Fruit fly (Drosophila melanogaster) whole organism, pupa: Measurements from ENCODE around the gene Mur29B.

Experiments used
- CG10348 ChIP-seq: fragments of 200-800 bp; sonication (Bioruptor generic); IDR thresholded peaks from 2 replicates; pipeline ENCODE4 v1.3.6; 2022; ENCODE audit warnings: missing biosample characterization, missing genetic modification characterization
- CG12605 ChIP-seq: fragments of 200-800 bp; sonication (Bioruptor generic); IDR thresholded peaks from 2 replicates; pipeline ENCODE4 v1.3.6; 2022; ENCODE audit warnings: missing biosample characterization, missing genetic modification characterization
- CG13204 ChIP-seq: fragments of 200-800 bp; sonication (Bioruptor generic); optimal IDR thresholded peaks from 2 replicates; lab custom pipeline; 2018; ENCODE audit warnings: missing biosample characterization, mild to moderate bottlenecking, missing genetic modification characterization, moderate library complexity
- CG14655 ChIP-seq: fragments of 200-800 bp; sonication (Bioruptor generic); optimal IDR thresholded peaks from 3 replicates; lab custom pipeline; 2017; ENCODE audit warnings: mild to moderate bottlenecking, missing biosample characterization, missing genetic modification reagents, missing genetic modification characterization
- CG15710 ChIP-seq: fragments of 200-800 bp; sonication (Bioruptor generic); optimal IDR thresholded peaks from 2 replicates; lab custom pipeline; 2018; ENCODE audit warnings: missing biosample characterization, mild to moderate bottlenecking, missing genetic modification characterization, moderate library complexity
- CG17806 ChIP-seq: fragments of 200-800 bp; sonication (Bioruptor generic); optimal IDR thresholded peaks from 2 replicates; lab custom pipeline; 2018; ENCODE audit warnings: missing biosample characterization, mild to moderate bottlenecking, missing genetic modification characterization, moderate library complexity
- CG32121 ChIP-seq: fragments of 200-800 bp; sonication (Bioruptor generic); IDR thresholded peaks from 2 replicates; pipeline ENCODE4 v1.3.6; 2022; ENCODE audit warnings: missing biosample characterization, missing genetic modification characterization
- CG34367 ChIP-seq: fragments of 200-800 bp; sonication (Bioruptor generic); optimal IDR thresholded peaks from 2 replicates; lab custom pipeline; 2018; ENCODE audit warnings: missing biosample characterization, mild to moderate bottlenecking, missing genetic modification characterization
- CG4496 ChIP-seq: fragments of 200-800 bp; sonication (Bioruptor generic); IDR thresholded peaks from 3 replicates; pipeline ENCODE4 v1.3.6; 2022; ENCODE audit warnings: missing biosample characterization, missing genetic modification characterization
- CG8159 ChIP-seq: fragments of 200-800 bp; sonication (Bioruptor generic); optimal IDR thresholded peaks from 3 replicates; lab custom pipeline; 2018; ENCODE audit warnings: missing biosample characterization, mild to moderate bottlenecking, missing genetic modification characterization, moderate library complexity
- CG8301 ChIP-seq: fragments of 200-800 bp; sonication (Bioruptor generic); optimal IDR thresholded peaks from 2 replicates; lab custom pipeline; 2018; ENCODE audit warnings: missing biosample characterization, mild to moderate bottlenecking, missing genetic modification characterization
- CG9948 ChIP-seq: fragments of 200-800 bp; sonication (Bioruptor generic); optimal IDR thresholded peaks from 2 replicates; lab custom pipeline; 2018; ENCODE audit warnings: missing biosample characterization, mild to moderate bottlenecking, missing genetic modification characterization, moderate library complexity
- D1 ChIP-seq: fragments of 200-800 bp; sonication (Bioruptor generic); optimal IDR thresholded peaks from 2 replicates; lab custom pipeline; 2018; ENCODE audit warnings: missing biosample characterization, mild to moderate bottlenecking, missing genetic modification characterization, moderate library complexity
- EcR ChIP-seq: fragments of 200-800 bp; sonication (Bioruptor generic); optimal IDR thresholded peaks from 3 replicates; lab custom pipeline; 2019; ENCODE audit warnings: missing biosample characterization, missing genetic modification characterization, mild to moderate bottlenecking, moderate library complexity, missing genetic modification reagents
- Ets98B ChIP-seq: fragments of 200-800 bp; sonication (Bioruptor generic); IDR thresholded peaks from 2 replicates; pipeline ENCODE4 v1.3.6; 2022; ENCODE audit warnings: missing biosample characterization, missing genetic modification characterization
- Pif1A ChIP-seq: fragments of 200-800 bp; sonication (Bioruptor generic); optimal IDR thresholded peaks from 3 replicates; lab custom pipeline; 2016; ENCODE audit warnings: missing biosample characterization, missing genetic modification characterization
- Pif1B ChIP-seq: fragments of 200-800 bp; sonication (Bioruptor generic); optimal IDR thresholded peaks from 3 replicates; lab custom pipeline; 2016; ENCODE audit warnings: missing biosample characterization, missing genetic modification characterization
- Snoo ChIP-seq: fragments of 200-800 bp; sonication (Bioruptor generic); optimal IDR thresholded peaks from 3 replicates; lab custom pipeline; 2017; ENCODE audit warnings: missing biosample characterization, mild to moderate bottlenecking, missing genetic modification characterization, inconsistent platforms
- fd96Ca ChIP-seq: fragments of 200-800 bp; sonication (Bioruptor generic); IDR thresholded peaks from 3 replicates; pipeline ENCODE4 v1.3.6; 2022; ENCODE audit warnings: missing biosample characterization, missing genetic modification characterization
- gl ChIP-seq: fragments of 200-800 bp; sonication (Bioruptor generic); optimal IDR thresholded peaks from 2 replicates; lab custom pipeline; 2018; ENCODE audit warnings: missing biosample characterization, mild to moderate bottlenecking, missing genetic modification characterization
- rn ChIP-seq: fragments of 200-800 bp; sonication (Bioruptor generic); IDR thresholded peaks from 2 replicates; pipeline ENCODE4 v1.3.6; 2022; ENCODE audit warnings: missing biosample characterization, missing genetic modification characterization

Mur29B gene

dm6 chr2L:8327783-8328327 is 24.1 kb upstream of the Mur29B start:
- TF ChIP-seq CG34367 (tag; lab: Kevin White, UChicago) = no peak
- TF ChIP-seq Snoo (tag; lab: Kevin White, UChicago) = no peak
- TF ChIP-seq Pif1B = no peak
- TF ChIP-seq D1 = no peak
- no peak for TF ChIP-seq CG12605 (GFP tag; lab: Robert Waterston, UW)
- TF ChIP-seq CG13204 = no peak
- no peak for TF ChIP-seq CG14655 (GFP tag; lab: Kevin White, UChicago)
- TF ChIP-seq Pif1A = no peak
- no peak for TF ChIP-seq CG9948 (tag; lab: Kevin White, UChicago)
- no peak for TF ChIP-seq gl (tag; lab: Kevin White, UChicago)
- TF ChIP-seq CG15710 = no peak
- no peak for TF ChIP-seq EcR (GFP tag; lab: Kevin White, UChicago)
- TF ChIP-seq Ets98B = no peak
- no peak for TF ChIP-seq CG8301 (tag; lab: Kevin White, UChicago)
- no peak for TF ChIP-seq CG17806 (tag; lab: Kevin White, UChicago)

- TF ChIP-seq CG15710 (no peak), CG8301 (tag; lab: Kevin White, UChicago) (no peak), CG14655 (GFP tag; lab: Kevin White, UChicago) (no peak), CG8159 (tag; lab: Kevin White, UChicago) (no peak)
- TF ChIP-seq, all 21 proteins: peak for 0
These were observed 23.4 kb upstream of the Mur29B start for dm6 chr2L:8328526-8329097.

dm6 chr2L:8333185-8333584 is 18.8 kb upstream of the Mur29B start:
- TF ChIP-seq D1 (no peak), CG17806 (tag; lab: Kevin White, UChicago) (no peak)
- TF ChIP-seq, all 21 proteins: peak for 0

dm6 chr2L:8333624-8334023 is 18.4 kb upstream of the Mur29B start:
- TF ChIP-seq CG8301 (tag; lab: Kevin White, UChicago) (no peak), CG12605 (GFP tag; lab: Robert Waterston, UW) (no peak), Snoo (tag; lab: Kevin White, UChicago) (no peak), EcR (GFP tag; lab: Kevin White, UChicago) (no peak), Pif1B (no peak), CG10348 (GFP tag; lab: Robert Waterston, UW) (no peak)

dm6 chr2L:8334705-8335104 is 17.3 kb upstream of the Mur29B start:
- TF ChIP-seq Pif1A (peak; percentile 11), Ets98B (0 out of 2 replicates have a peak, but pooled peaks have one; percentile 9), rn (no peak), CG34367 (tag; lab: Kevin White, UChicago) (peak; percentile 4), CG17806 (tag; lab: Kevin White, UChicago) (no peak), EcR (GFP tag; lab: Kevin White, UChicago) (no peak), CG4496 (GFP tag; lab: Robert Waterston, UW) (peak; percentile 81), CG8301 (tag; lab: Kevin White, UChicago) (no peak), CG14655 (GFP tag; lab: Kevin White, UChicago) (peak; percentile 6)

dm6 chr2L:8338039-8338438 is 13.9 kb upstream of the Mur29B start, which contains the start of gene witty:
witty (plus strand) TSS chr2L:8338287.
- no peak for TF ChIP-seq CG9948 (tag; lab: Kevin White, UChicago)
- no peak for TF ChIP-seq CG32121 (GFP tag; lab: Robert Waterston, UW)
- no peak for TF ChIP-seq Ets98B
- TF ChIP-seq fd96Ca = no peak
- TF ChIP-seq CG12605 (GFP tag; lab: Robert Waterston, UW) = no peak
- no peak for TF ChIP-seq Snoo (tag; lab: Kevin White, UChicago)
- TF ChIP-seq Pif1B = no peak
- TF ChIP-seq gl (tag; lab: Kevin White, UChicago) = no peak
- no peak for TF ChIP-seq CG14655 (GFP tag; lab: Kevin White, UChicago)
- TF ChIP-seq CG8301 (tag; lab: Kevin White, UChicago) = no peak
- no peak for TF ChIP-seq EcR (GFP tag; lab: Kevin White, UChicago)
- no peak for TF ChIP-seq CG4496 (GFP tag; lab: Robert Waterston, UW)
- no peak for TF ChIP-seq Pif1A
- TF ChIP-seq D1 = no peak
- no peak for TF ChIP-seq CG17806 (tag; lab: Kevin White, UChicago)
- TF ChIP-seq CG34367 (tag; lab: Kevin White, UChicago) = no peak
- TF ChIP-seq CG15710 = no peak
- TF ChIP-seq CG10348 (GFP tag; lab: Robert Waterston, UW) = no peak

- TF ChIP-seq CG34367 (tag; lab: Kevin White, UChicago) = no peak
- no peak for TF ChIP-seq CG9948 (tag; lab: Kevin White, UChicago)
- TF ChIP-seq CG8159 (tag; lab: Kevin White, UChicago) = no peak
- TF ChIP-seq CG13204 = no peak
- no peak for TF ChIP-seq Pif1B
- no peak for TF ChIP-seq CG12605 (GFP tag; lab: Robert Waterston, UW)
- no peak for TF ChIP-seq CG17806 (tag; lab: Kevin White, UChicago)
- TF ChIP-seq CG14655 (GFP tag; lab: Kevin White, UChicago) = no peak
- TF ChIP-seq Ets98B = no peak
- no peak for TF ChIP-seq CG15710
- TF ChIP-seq CG32121 (GFP tag; lab: Robert Waterston, UW) = no peak
- TF ChIP-seq CG10348 (GFP tag; lab: Robert Waterston, UW) = no peak
- TF ChIP-seq Snoo (tag; lab: Kevin White, UChicago) = no peak
- no peak for TF ChIP-seq CG4496 (GFP tag; lab: Robert Waterston, UW)
- no peak for TF ChIP-seq gl (tag; lab: Kevin White, UChicago)
- TF ChIP-seq Pif1A = no peak
- no peak for TF ChIP-seq D1
These were observed 12.1 kb upstream of the Mur29B start for dm6 chr2L:8339751-8340349.
